Fruit fly (Drosophila melanogaster) whole organism, prepupa: ENCODE measurements around the gene CG12535.

ENCODE experiments used
- CG10669 ChIP-seq: fragments of 200-800 bp; sonication (Bioruptor generic); optimal IDR thresholded peaks from 3 replicates; lab custom pipeline; 2018; ENCODE audit warnings: missing biosample characterization, mild to moderate bottlenecking, missing genetic modification characterization, moderate library complexity
- CG1621 ChIP-seq: fragments of 200-800 bp; sonication (Bioruptor generic); optimal IDR thresholded peaks from 3 replicates; lab custom pipeline; 2018; ENCODE audit warnings: missing biosample characterization, mild to moderate bottlenecking, missing genetic modification characterization
- CG3032 ChIP-seq: fragments of 200-800 bp; optimal IDR thresholded peaks from 2 replicates; lab custom pipeline; 2019; ENCODE audit warnings: missing biosample characterization, mild to moderate bottlenecking, missing genetic modification characterization, moderate library complexity
- CG34406 ChIP-seq: fragments of 200-800 bp; sonication (Bioruptor generic); optimal IDR thresholded peaks from 3 replicates; lab custom pipeline; 2016; ENCODE audit warnings: missing biosample characterization, missing genetic modification characterization
- Ets21C ChIP-seq: fragments of 200-800 bp; sonication (Bioruptor generic); optimal IDR thresholded peaks from 3 replicates; lab custom pipeline; 2016; ENCODE audit warnings: missing biosample characterization, missing genetic modification characterization
- Ets96B ChIP-seq: fragments of 200-800 bp; optimal IDR thresholded peaks from 2 replicates; lab custom pipeline; 2019; ENCODE audit warnings: missing biosample characterization, mild to moderate bottlenecking, missing genetic modification characterization, moderate library complexity
- Hr4 ChIP-seq: fragments of 200-800 bp; sonication (Bioruptor generic); optimal IDR thresholded peaks from 3 replicates; lab custom pipeline; 2016; ENCODE audit warnings: missing biosample characterization, missing genetic modification characterization
- Smox ChIP-seq: fragments of 200-800 bp; sonication (Bioruptor generic); optimal IDR thresholded peaks from 3 replicates; lab custom pipeline; 2016; ENCODE audit warnings: missing biosample characterization, missing genetic modification characterization
- fd85E ChIP-seq: fragments of 200-800 bp; sonication (Bioruptor generic); optimal IDR thresholded peaks from 3 replicates; lab custom pipeline; 2016; ENCODE audit warnings: missing biosample characterization, missing genetic modification characterization
- vri ChIP-seq: fragments of 200-800 bp; sonication (Bioruptor generic); optimal IDR thresholded peaks from 3 replicates; lab custom pipeline; 2016; ENCODE audit warnings: missing biosample characterization, mild to moderate bottlenecking, missing genetic modification characterization

DNA sequence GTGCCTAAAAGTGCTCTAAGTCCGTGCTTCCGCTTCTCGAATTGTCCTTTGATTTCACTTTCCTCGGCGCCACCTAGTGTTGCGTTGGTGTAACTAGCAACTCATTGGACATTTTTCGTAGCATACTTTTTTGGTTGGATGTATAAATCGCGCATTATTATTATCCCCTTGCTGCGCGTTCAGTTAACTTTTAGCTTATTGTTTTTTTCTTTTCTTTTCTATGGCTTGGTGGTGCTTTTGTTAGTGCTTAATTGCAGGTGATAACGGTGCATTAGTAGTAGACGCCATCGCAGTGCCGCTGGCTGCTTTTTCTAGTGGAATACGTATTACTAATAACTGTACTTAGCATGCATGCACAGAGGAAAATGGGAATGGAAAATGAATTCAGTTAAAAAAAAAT, 32.3 kb upstream of the CG12535 start:
- TF ChIP-seq CG10669 (GFP tag; lab: Kevin White, UChicago): no peak
- TF ChIP-seq vri: no peak
- no peak for TF ChIP-seq Smox (GFP tag; lab: Kevin White, UChicago)
- no peak for TF ChIP-seq CG3032 (tag; lab: Kevin White, UChicago)
- TF ChIP-seq CG1621: no peak
- no peak for TF ChIP-seq Hr4
- TF ChIP-seq Ets21C: no peak
- TF ChIP-seq fd85E (GFP tag; lab: Kevin White, UChicago): no peak
- TF ChIP-seq CG34406: no peak
- TF ChIP-seq Ets96B: no peak
